Worm (Caenorhabditis elegans) whole organism, young adult: ENCODE results near the gene Y108G3AL.2.

Experiments used
- F33H1.4 ChIP-seq: fragments of 200-800 bp; sonication (Bioruptor generic); IDR thresholded peaks from 2 replicates; pipeline ENCODE4 v1.3.6; 2022; ENCODE audit warnings: missing genetic modification reagents, missing genetic modification characterization, missing compliant biosample characterization
- F55B11.4 ChIP-seq: sonication (generic microtip); optimal IDR thresholded peaks from 2 replicates; lab custom pipeline; 2016; ENCODE audit warnings: missing compliant biosample characterization, missing genetic modification characterization, borderline replicate concordance; ENCODE audit not compliant: insufficient read depth
- F57A8.1 ChIP-seq: fragments of 200-800 bp; sonication (Bioruptor generic); optimal IDR thresholded peaks from 2 replicates; lab custom pipeline; 2018; ENCODE audit warnings: mild to moderate bottlenecking, missing genetic modification characterization, moderate library complexity, missing compliant biosample characterization
- K12H6.12 ChIP-seq: fragments of 200-800 bp; sonication (Bioruptor generic); optimal IDR thresholded peaks from 2 replicates; lab custom pipeline; 2018; ENCODE audit warnings: mild to moderate bottlenecking, missing genetic modification characterization, missing compliant biosample characterization
- T07F8.4 ChIP-seq: sonication (generic microtip); optimal IDR thresholded peaks from 2 replicates; lab custom pipeline; 2016; ENCODE audit warnings: mild to moderate bottlenecking, missing genetic modification characterization, moderate library complexity, missing compliant biosample characterization
- Y53F4B.3 ChIP-seq: fragments of 200-800 bp; sonication (Bioruptor generic); IDR thresholded peaks from 2 replicates; pipeline ENCODE4 v1.3.6; 2022; ENCODE audit warnings: missing genetic modification reagents, missing genetic modification characterization, missing compliant biosample characterization
- Y56A3A.18 ChIP-seq: fragments of 200-800 bp; sonication (Bioruptor generic); IDR thresholded peaks from 2 replicates; pipeline ENCODE4 v1.3.6; 2022; ENCODE audit warnings: missing genetic modification reagents, missing genetic modification characterization, missing compliant biosample characterization
- Y67H2A.10 ChIP-seq: fragments of 200-800 bp; sonication (Bioruptor generic); conservative IDR thresholded peaks from 2 replicates; pipeline ENCODE4 v1.3.6; 2022; ENCODE audit warnings: missing genetic modification reagents, missing genetic modification characterization, missing compliant biosample characterization
- ZK185.1 ChIP-seq: sonication (generic microtip); optimal IDR thresholded peaks from 2 replicates; lab custom pipeline; 2016; ENCODE audit warnings: mild to moderate bottlenecking, missing genetic modification characterization, missing compliant biosample characterization; ENCODE audit not compliant: poor library complexity, severe bottlenecking
- ama-1 ChIP-seq, 3 experiments: fragments of 150-350 bp in 1 of 3; sonication (generic microtip) in 2 of 3; optimal IDR thresholded peaks; 2 replicates each; lab custom pipeline; 2014 to 2018; ENCODE audit warnings: missing biosample characterization in 2 of 3, missing genetic modification characterization in 2 of 3, missing genetic modification reagents in 2 of 3
- attf-5 ChIP-seq: fragments of 200-800 bp; sonication (Bioruptor generic); optimal IDR thresholded peaks from 2 replicates; lab custom pipeline; 2018; ENCODE audit warnings: mild to moderate bottlenecking, missing genetic modification characterization, missing compliant biosample characterization
- bed-2 ChIP-seq: fragments of 200-800 bp; sonication (Bioruptor generic); IDR thresholded peaks from 2 replicates; pipeline ENCODE4 v1.3.6; 2022; ENCODE audit warnings: missing genetic modification reagents, missing genetic modification characterization, missing compliant biosample characterization
- cebp-1 ChIP-seq, 2 experiments: fragments of 200-800 bp in 1 of 2; sonication (Bioruptor generic) in 1 of 2; sonication (generic microtip) in 1 of 2; IDR thresholded peaks in 1 of 2; optimal IDR thresholded peaks in 1 of 2; 2 replicates each; pipeline versions ENCODE4 v1.3.6 to Lab custom; 2017 to 2022; ENCODE audit warnings: missing compliant biosample characterization in 2 of 2, missing genetic modification characterization in 2 of 2, mild to moderate bottlenecking in 1 of 2, missing genetic modification reagents in 1 of 2, moderate library complexity in 1 of 2
- cebp-2 ChIP-seq: fragments of 200-800 bp; sonication (Bioruptor generic); IDR thresholded peaks from 2 replicates; pipeline ENCODE4 v1.3.6; 2022; ENCODE audit warnings: missing genetic modification characterization, missing compliant biosample characterization
- ceh-27 ChIP-seq: fragments of 200-800 bp; sonication (Bioruptor generic); optimal IDR thresholded peaks from 2 replicates; lab custom pipeline; 2018; ENCODE audit warnings: mild to moderate bottlenecking, missing genetic modification characterization, moderate library complexity, missing compliant biosample characterization
- ceh-58 ChIP-seq: fragments of 200-800 bp; sonication (Bioruptor generic); IDR thresholded peaks from 2 replicates; pipeline ENCODE4 v1.3.6; 2022; ENCODE audit warnings: missing genetic modification characterization, missing compliant biosample characterization
- ceh-91 ChIP-seq: fragments of 200-800 bp; sonication (Bioruptor generic); IDR thresholded peaks from 2 replicates; pipeline ENCODE4 v1.3.6; 2022; ENCODE audit warnings: missing genetic modification reagents, missing genetic modification characterization, missing compliant biosample characterization
- die-1 ChIP-seq: sonication (generic microtip); optimal IDR thresholded peaks from 2 replicates; lab custom pipeline; 2016; ENCODE audit warnings: missing genotype, mild to moderate bottlenecking, missing genetic modification characterization, missing compliant biosample characterization
- dpff-1 ChIP-seq: sonication (generic microtip); optimal IDR thresholded peaks from 2 replicates; lab custom pipeline; 2017; ENCODE audit warnings: mild to moderate bottlenecking, missing genetic modification characterization, missing compliant biosample characterization
- dpl-1 ChIP-seq: fragments of 150-350 bp; optimal IDR thresholded peaks from 2 replicates; lab custom pipeline; 2014; ENCODE audit warnings: missing biosample characterization, missing genetic modification reagents, missing genetic modification characterization
- egl-18 ChIP-seq: fragments of 200-800 bp; sonication (Bioruptor generic); IDR thresholded peaks from 2 replicates; pipeline ENCODE4 v1.3.6; 2022; ENCODE audit warnings: missing genetic modification reagents, missing genetic modification characterization, missing compliant biosample characterization
- egrh-3 ChIP-seq: fragments of 200-800 bp; sonication (Bioruptor generic); IDR thresholded peaks from 2 replicates; pipeline ENCODE4 v1.3.6; 2022; ENCODE audit warnings: missing genetic modification reagents, missing genetic modification characterization, missing compliant biosample characterization
- ekl-4 ChIP-seq: fragments of 200-800 bp; sonication (Bioruptor generic); IDR thresholded peaks from 2 replicates; pipeline ENCODE4 v1.3.6; 2022; ENCODE audit warnings: missing genetic modification reagents, missing genetic modification characterization, missing compliant biosample characterization
- gei-17 ChIP-seq: fragments of 200-800 bp; sonication (Bioruptor generic); optimal IDR thresholded peaks from 2 replicates; lab custom pipeline; 2018; ENCODE audit warnings: mild to moderate bottlenecking, missing genetic modification characterization, missing compliant biosample characterization
- hmg-1.2 ChIP-seq: fragments of 200-800 bp; sonication (Bioruptor generic); IDR thresholded peaks from 2 replicates; pipeline ENCODE4 v1.3.6; 2022; ENCODE audit warnings: missing genetic modification reagents, missing genetic modification characterization, missing compliant biosample characterization
- hmg-20 ChIP-seq: fragments of 200-800 bp; sonication (Bioruptor generic); IDR thresholded peaks from 2 replicates; pipeline ENCODE4 v1.3.6; 2022; ENCODE audit warnings: missing genetic modification reagents, missing genetic modification characterization, missing compliant biosample characterization
- lag-1 ChIP-seq: fragments of 200-800 bp; sonication (Bioruptor generic); IDR thresholded peaks from 2 replicates; pipeline ENCODE4 v1.3.6; 2022; ENCODE audit warnings: missing genetic modification reagents, missing genetic modification characterization, missing compliant biosample characterization
- let-607 ChIP-seq, 2 experiments: fragments of 200-800 bp in 1 of 2; sonication (Bioruptor generic) in 1 of 2; sonication (generic microtip) in 1 of 2; optimal IDR thresholded peaks; 2 replicates each; lab custom pipeline; 2016 to 2018; ENCODE audit warnings: mild to moderate bottlenecking in 2 of 2, missing compliant biosample characterization in 2 of 2, missing genetic modification characterization in 2 of 2, moderate library complexity in 2 of 2, missing genotype in 1 of 2
- lin-35 ChIP-seq, 3 experiments: fragments of 150-350 bp in 2 of 3; sonication (generic microtip) in 1 of 3; optimal IDR thresholded peaks; 2 replicates each; lab custom pipeline; 2014 to 2018; ENCODE audit warnings: missing biosample characterization in 3 of 3, missing genetic modification characterization in 3 of 3, missing genetic modification reagents in 3 of 3
- lin-54 ChIP-seq: fragments of 200-800 bp; sonication (Bioruptor generic); optimal IDR thresholded peaks from 2 replicates; lab custom pipeline; 2018; ENCODE audit warnings: mild to moderate bottlenecking, missing genetic modification characterization, missing compliant biosample characterization
- madf-3 ChIP-seq: fragments of 200-800 bp; sonication (Bioruptor generic); IDR thresholded peaks from 2 replicates; pipeline ENCODE4 v1.3.6; 2022; ENCODE audit warnings: missing genetic modification reagents, missing genetic modification characterization, missing compliant biosample characterization
- mcd-1 ChIP-seq: fragments of 200-800 bp; sonication (Bioruptor generic); IDR thresholded peaks from 2 replicates; pipeline ENCODE4 v1.3.6; 2022; ENCODE audit warnings: missing genetic modification reagents, missing genetic modification characterization, missing compliant biosample characterization
- mes-4 ChIP-seq: sonication (generic microtip); optimal IDR thresholded peaks from 2 replicates; lab custom pipeline; 2016; ENCODE audit warnings: missing genotype, missing genetic modification characterization, missing compliant biosample characterization
- nfya-1 ChIP-seq: sonication (generic microtip); optimal IDR thresholded peaks from 2 replicates; lab custom pipeline; 2017; ENCODE audit warnings: antibody characterized with exemption, missing compliant biosample characterization, missing genetic modification characterization, borderline replicate concordance; ENCODE audit not compliant: insufficient read depth
- nfya-2 ChIP-seq: fragments of 200-800 bp; sonication (Bioruptor generic); IDR thresholded peaks from 2 replicates; pipeline ENCODE4 v1.3.6; 2022; ENCODE audit warnings: missing genetic modification reagents, missing genetic modification characterization, missing compliant biosample characterization
- nfyb-1 ChIP-seq: fragments of 200-800 bp; sonication (Bioruptor generic); IDR thresholded peaks from 2 replicates; pipeline ENCODE4 v1.3.6; 2022; ENCODE audit warnings: missing genetic modification reagents, missing genetic modification characterization, missing compliant biosample characterization
- nhr-179 ChIP-seq: sonication (generic microtip); optimal IDR thresholded peaks from 2 replicates; lab custom pipeline; 2016; ENCODE audit warnings: mild to moderate bottlenecking, missing genetic modification characterization, missing compliant biosample characterization
- pbrm-1 ChIP-seq: fragments of 200-800 bp; sonication (Bioruptor generic); IDR thresholded peaks from 2 replicates; pipeline ENCODE4 v1.3.6; 2022; ENCODE audit warnings: missing genetic modification reagents, missing genetic modification characterization, missing compliant biosample characterization
- pha-4 ChIP-seq: fragments of 150-350 bp; sonication (generic microtip); optimal IDR thresholded peaks from 2 replicates; lab custom pipeline; 2014; ENCODE audit warnings: missing biosample characterization, missing genetic modification reagents, missing genetic modification characterization
- rec-8 ChIP-seq, 2 experiments: sonication (generic microtip); optimal IDR thresholded peaks; 2 replicates each; lab custom pipeline; 2016; ENCODE audit warnings: mild to moderate bottlenecking in 2 of 2, missing genetic modification characterization in 2 of 2, missing genetic modification reagents in 2 of 2, missing genotype in 2 of 2, missing biosample characterization in 1 of 2, missing compliant biosample characterization in 1 of 2, moderate library complexity in 1 of 2
- sdz-38 ChIP-seq: sonication (generic microtip); optimal IDR thresholded peaks from 2 replicates; lab custom pipeline; 2016; ENCODE audit warnings: missing genotype, missing genetic modification characterization, missing compliant biosample characterization
- tbp1 ChIP-seq: fragments of 200-800 bp; sonication (Bioruptor generic); optimal IDR thresholded peaks from 2 replicates; lab custom pipeline; 2018; ENCODE audit warnings: mild to moderate bottlenecking, missing genetic modification characterization, missing compliant biosample characterization
- unc-62 ChIP-seq: fragments of 150-350 bp; optimal IDR thresholded peaks from 2 replicates; lab custom pipeline; 2014; ENCODE audit warnings: missing biosample characterization, missing genetic modification reagents, missing genetic modification characterization
- ztf-18 ChIP-seq: sonication (generic microtip); optimal IDR thresholded peaks from 2 replicates; lab custom pipeline; 2016; ENCODE audit warnings: missing genotype, mild to moderate bottlenecking, missing genetic modification characterization, missing compliant biosample characterization
- ztf-25 ChIP-seq: fragments of 200-800 bp; sonication (Bioruptor generic); IDR thresholded peaks from 2 replicates; pipeline ENCODE4 v1.3.6; 2022; ENCODE audit warnings: missing genetic modification reagents, missing genetic modification characterization, missing compliant biosample characterization
- ztf-26 ChIP-seq: sonication (generic microtip); optimal IDR thresholded peaks from 2 replicates; lab custom pipeline; 2017; ENCODE audit warnings: missing genetic modification characterization, missing compliant biosample characterization
- ztf-3 ChIP-seq: fragments of 200-800 bp; sonication (Bioruptor generic); optimal IDR thresholded peaks from 2 replicates; lab custom pipeline; 2018; ENCODE audit warnings: mild to moderate bottlenecking, missing genetic modification characterization, missing compliant biosample characterization

Gene Y108G3AL.2

DNA sequence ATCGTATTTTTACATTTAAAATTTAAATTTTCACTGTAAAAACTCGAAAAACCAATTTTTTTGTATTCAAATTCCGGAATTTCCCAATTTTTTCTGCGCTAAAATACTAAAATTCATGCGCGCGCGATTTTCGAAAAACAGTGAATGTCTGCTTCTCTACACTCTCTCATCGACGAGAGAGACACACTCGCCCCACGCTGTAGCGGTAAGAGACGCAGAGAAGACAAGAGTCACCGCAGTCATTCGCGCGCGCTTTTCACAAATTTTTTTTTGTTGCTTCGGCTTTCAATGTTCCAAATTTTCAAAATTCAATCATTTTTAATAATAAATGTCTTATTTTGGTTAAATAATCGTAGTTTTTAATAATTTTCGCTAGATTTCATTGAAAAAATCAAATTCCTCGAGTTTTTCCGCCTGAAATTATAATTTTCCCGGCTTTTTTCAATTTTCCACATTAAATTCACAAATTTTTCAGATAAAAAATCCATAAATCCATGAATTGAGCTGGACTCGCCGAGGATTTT is 19.0 kb downstream of the Y108G3AL.2 start, which contains the start of gene arid-1 (continued):
- TF ChIP-seq K12H6.12 (no peak), nhr-179 (tag; lab: Kevin White, UChicago) (no peak), F57A8.1 (GFP tag; lab: Kevin White, UChicago) (no peak), lin-35 (GFP tag; optimal IDR thresholded peaks at IDR 0.05; lab: Kevin White, UChicago) (peak in 1 of 3 experiments; percentile 39), tbp1 (peak; percentile 37), T07F8.4 (tag; lab: Kevin White, UChicago) (no peak), gei-17 (no peak), cebp-2 (GFP tag; lab: Robert Waterston, UW) (no peak), F55B11.4 (tag; lab: Kevin White, UChicago) (no peak), ama-1 (optimal IDR thresholded peaks at IDR 0.05; lab: Kevin White, UChicago) (no peak), ama-1 (GFP tag; optimal IDR thresholded peaks at IDR 0.05; lab: Kevin White, UChicago) (no peak), ekl-4 (GFP tag; lab: Robert Waterston, UW) (no peak), pha-4 (no peak), attf-5 (peak; percentile 84), Y56A3A.18 (GFP tag; lab: Robert Waterston, UW) (no peak), lag-1 (GFP tag; lab: Robert Waterston, UW) (no peak), dpl-1 (peak; percentile 54), ceh-27 (GFP tag; lab: Kevin White, UChicago) (no peak), madf-3 (no peak), Y67H2A.10 (GFP tag; lab: Robert Waterston, UW) (no peak), nfya-2 (GFP tag; lab: Robert Waterston, UW) (no peak), F33H1.4 (GFP tag; lab: Robert Waterston, UW) (peak; percentile 62), egrh-3 (GFP tag; lab: Robert Waterston, UW) (no peak; the same call in 1 of the 2 replicates), ceh-58 (GFP tag; lab: Robert Waterston, UW) (no peak), cebp-1 (GFP tag; IDR thresholded peaks at IDR 0.05; lab: Robert Waterston, UW) (no peak), cebp-1 (tag; optimal IDR thresholded peaks at IDR 0.05; lab: Kevin White, UChicago) (no peak), nfyb-1 (GFP tag; lab: Robert Waterston, UW) (0 out of 2 replicates have a peak, but pooled peaks have one; percentile 41), unc-62 (GFP tag; lab: Kevin White, UChicago) (no peak), let-607 (tag; optimal IDR thresholded peaks at IDR 0.05; lab: Kevin White, UChicago) (no peak), pbrm-1 (peak; percentile 29; the same call in 1 of the 2 replicates), dpff-1 (tag; lab: Kevin White, UChicago) (no peak), mes-4 (tag; lab: Kevin White, UChicago) (no peak), die-1 (tag; lab: Kevin White, UChicago) (no peak), lin-54 (GFP tag; lab: Kevin White, UChicago) (peak; percentile 71), ztf-25 (GFP tag; lab: Robert Waterston, UW) (no peak), mcd-1 (GFP tag; lab: Robert Waterston, UW) (peak; percentile 60), ztf-26 (tag; lab: Kevin White, UChicago) (no peak), ceh-91 (GFP tag; lab: Robert Waterston, UW) (peak; percentile 58; the same call in 1 of the 2 replicates), rec-8 (tag; optimal IDR thresholded peaks at IDR 0.05; lab: Kevin White, UChicago) (no peak), Y53F4B.3 (GFP tag; lab: Robert Waterston, UW) (no peak), ztf-18 (peak; percentile 62), ZK185.1 (tag; lab: Kevin White, UChicago) (no peak), sdz-38 (no peak), bed-2 (GFP tag; lab: Robert Waterston, UW) (no peak), egl-18 (GFP tag; lab: Robert Waterston, UW) (no peak), hmg-20 (no peak), nfya-1 (tag; lab: Kevin White, UChicago) (no peak), ztf-3 (no peak), hmg-1.2 (peak; percentile 99)
